Worm (Caenorhabditis elegans): ENCODE measurements around the gene ZK353.4.

Gene ZK353.4

DNA sequence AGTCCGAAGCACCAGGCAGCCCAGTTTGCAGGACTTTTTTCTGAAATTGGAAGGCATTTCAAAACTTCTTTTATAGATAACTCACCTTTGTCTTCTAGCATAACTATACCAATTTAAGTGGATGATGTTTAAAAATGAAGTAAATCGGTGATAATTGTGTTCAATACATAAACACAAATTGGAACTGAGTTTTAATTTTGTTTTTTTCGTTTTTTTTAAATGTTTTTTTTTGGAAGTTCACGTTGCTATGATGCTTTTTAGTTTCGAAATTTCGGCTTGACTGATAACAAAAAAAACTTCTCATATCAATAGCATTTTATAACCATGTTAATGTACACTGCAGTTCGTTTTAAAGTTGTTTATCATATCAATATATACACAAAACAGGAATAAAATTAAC lies at the start of gene ZK353.4:
Gene ZK353.4 (minus strand): TSS at position 101 of the 400 bp plus-strand sequence.
- TF ChIP-seq lin-39 (tag; optimal IDR thresholded peaks at IDR 0.05) (no peak), jun-1 (tag; optimal IDR thresholded peaks at IDR 0.05) (no peak), xbp-1 (tag; optimal IDR thresholded peaks at IDR 0.05) (no peak), nhr-12 (tag; optimal IDR thresholded peaks at IDR 0.05) (no peak), mab-9 (GFP tag; IDR thresholded peaks at IDR 0.05) (no peak), ceh-88 (GFP tag; IDR thresholded peaks at IDR 0.05) (no peak), nhr-237 (tag; optimal IDR thresholded peaks at IDR 0.05) (no peak), ceh-90 (tag; optimal IDR thresholded peaks at IDR 0.05) (no peak), ets-5 (GFP tag; IDR thresholded peaks at IDR 0.05) (no peak), fos-1 (tag; optimal IDR thresholded peaks at IDR 0.05) (no peak), vab-15 (tag; optimal IDR thresholded peaks at IDR 0.05) (no peak), nhr-84 (tag; optimal IDR thresholded peaks at IDR 0.05) (no peak), sptf-1 (tag; optimal IDR thresholded peaks at IDR 0.05) (no peak), nhr-77 (tag; optimal IDR thresholded peaks at IDR 0.05) (no peak)

DNA sequence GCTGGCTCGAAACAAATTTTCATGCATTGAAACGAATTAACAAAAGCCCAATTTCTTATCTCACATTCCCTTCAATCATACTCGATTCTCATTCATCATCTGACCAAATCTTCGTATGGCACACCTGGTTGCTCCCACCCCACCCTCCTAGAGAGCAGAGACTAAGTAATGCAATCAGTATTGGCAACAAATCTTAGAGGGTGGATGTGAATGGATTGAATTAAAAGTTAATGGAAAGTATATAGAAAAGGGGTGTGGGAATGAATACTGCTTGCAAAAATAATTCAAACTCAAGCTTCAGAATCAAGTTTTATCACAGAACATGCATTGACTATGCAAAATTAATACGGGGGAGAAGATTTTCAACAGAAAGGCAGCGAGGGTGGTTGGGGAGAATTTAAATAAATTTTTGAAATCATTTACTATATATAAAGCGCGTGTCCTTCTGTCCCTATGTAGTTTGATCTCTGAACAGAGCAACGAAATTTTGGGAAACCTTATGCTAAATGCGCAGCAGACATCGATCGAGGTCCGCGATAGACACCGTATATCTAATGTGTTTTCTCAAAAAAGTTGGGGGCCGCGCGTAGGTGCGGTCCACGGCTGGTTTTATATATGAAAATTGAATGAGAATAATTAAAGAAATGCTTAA lies 48.5 kb upstream of the ZK353.4 start:
- TF ChIP-seq skn-1 (tag; optimal IDR thresholded peaks at IDR 0.05) (no peak), efl-1 (optimal IDR thresholded peaks at IDR 0.05) (no peak), efl-1 (GFP tag; optimal IDR thresholded peaks at IDR 0.05 in 1 of 2) (no peak), ets-5 (GFP tag; IDR thresholded peaks at IDR 0.05) (no peak), fkh-8 (tag; optimal IDR thresholded peaks at IDR 0.05) (peak; percentile 9)

DNA sequence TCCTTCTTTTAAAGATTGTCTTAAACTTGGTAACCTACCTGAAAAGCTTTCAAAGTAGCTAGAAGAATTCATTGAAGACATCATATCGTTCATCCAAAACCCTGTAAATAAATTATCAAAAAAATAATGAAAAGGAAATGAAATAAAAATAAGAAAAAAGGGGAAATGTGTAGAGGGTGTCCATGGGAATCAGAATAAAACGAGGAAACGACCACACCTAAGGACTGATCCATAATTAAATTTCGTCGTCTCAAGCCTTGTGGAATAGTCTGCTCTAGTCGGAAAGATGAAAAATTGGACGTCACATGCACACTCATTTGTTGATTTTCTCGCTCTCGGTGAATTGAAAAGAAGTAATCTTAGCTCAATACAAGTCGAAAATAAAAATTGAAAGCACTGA lies 45.6 kb upstream of the ZK353.4 start, which contains the start of gene ZK1236.9:
Gene ZK1236.9 (minus strand): TSS at position 101 of the 400 bp plus-strand sequence.
- TF ChIP-seq xbp-1 (tag; optimal IDR thresholded peaks at IDR 0.05) (no peak), aly-2 (tag; optimal IDR thresholded peaks at IDR 0.05) (no peak), tlp-1 (tag; optimal IDR thresholded peaks at IDR 0.05) (no peak), efl-1 (optimal IDR thresholded peaks at IDR 0.05) (no peak), efl-1 (GFP tag; optimal IDR thresholded peaks at IDR 0.05 in 1 of 2) (no peak), elt-2 (tag; optimal IDR thresholded peaks at IDR 0.05) (no peak), sup-37 (GFP tag; optimal IDR thresholded peaks at IDR 0.05) (no peak), lin-35 (GFP tag; optimal IDR thresholded peaks at IDR 0.05) (no peak), grh-1 (GFP tag; IDR thresholded peaks at IDR 0.05) (no peak), lin-13 (GFP tag; optimal IDR thresholded peaks at IDR 0.05) (no peak), pag-3 (tag; optimal IDR thresholded peaks at IDR 0.05; ENCODE audit: borderline replicate concordance, insufficient read depth) (no peak), lsy-2 (tag; optimal IDR thresholded peaks at IDR 0.05) (no peak), ztf-11 (tag; optimal IDR thresholded peaks at IDR 0.05) (no peak), tbx-2 (tag; optimal IDR thresholded peaks at IDR 0.05) (no peak), ceh-82 (tag; optimal IDR thresholded peaks at IDR 0.05) (no peak), fkh-8 (tag; optimal IDR thresholded peaks at IDR 0.05) (no peak), aha-1 (tag; optimal IDR thresholded peaks at IDR 0.05) (no peak), unc-130 (tag; optimal IDR thresholded peaks at IDR 0.05) (no peak), nhr-19 (GFP tag; conservative IDR thresholded peaks at IDR 0.05) (no peak), blmp-1 (tag; optimal IDR thresholded peaks at IDR 0.05) (no peak), fos-1 (tag; optimal IDR thresholded peaks at IDR 0.05) (no peak)

DNA sequence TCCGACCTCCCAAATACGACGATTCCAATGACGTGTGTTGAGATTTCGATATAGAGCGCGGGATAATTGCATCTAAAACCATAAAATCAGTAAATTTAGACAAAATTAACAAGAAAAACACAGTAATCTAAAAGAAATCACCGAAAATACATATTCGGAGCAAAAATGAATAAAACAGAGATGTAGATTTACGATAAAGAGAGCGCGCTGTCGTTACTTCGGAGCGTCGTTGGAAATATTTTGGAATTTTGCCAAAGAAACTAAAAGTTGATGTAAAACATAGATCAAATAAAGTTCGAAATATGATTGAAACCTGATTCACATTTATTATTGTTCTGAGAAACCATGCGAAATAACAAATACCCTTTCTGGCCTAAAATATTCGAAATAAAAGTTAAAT lies 42.7 kb upstream of the ZK353.4 start, which contains the start of gene ZK1236.5:
Gene ZK1236.5 (minus strand): TSS at position 72 of the 400 bp plus-strand sequence.
- TF ChIP-seq mef-2 (tag; optimal IDR thresholded peaks at IDR 0.05), result no peak
- no peak for TF ChIP-seq efl-3 (GFP tag; optimal IDR thresholded peaks at IDR 0.05)
- TF ChIP-seq irx-1 (tag; optimal IDR thresholded peaks at IDR 0.05), result no peak
- TF ChIP-seq mdl-1 (tag; optimal IDR thresholded peaks at IDR 0.05), result no peak
- TF ChIP-seq unc-30 (tag; optimal IDR thresholded peaks at IDR 0.05), result no peak
- TF ChIP-seq grh-1 (GFP tag; IDR thresholded peaks at IDR 0.05), result no peak
- no peak for TF ChIP-seq nhr-28 (tag; optimal IDR thresholded peaks at IDR 0.05)
- TF ChIP-seq unc-62 (GFP tag; optimal IDR thresholded peaks at IDR 0.05), result no peak
- peak; percentile 49 for TF ChIP-seq mep-1 (tag; optimal IDR thresholded peaks at IDR 0.05)
- TF ChIP-seq hlh-4 (tag; optimal IDR thresholded peaks at IDR 0.05), result no peak
- no peak for TF ChIP-seq Y116A8C.19 (tag; optimal IDR thresholded peaks at IDR 0.05; ENCODE audit: borderline replicate concordance)
- no peak for TF ChIP-seq nhr-84 (tag; optimal IDR thresholded peaks at IDR 0.05)
- TF ChIP-seq nhr-85 (tag), result peak; percentile 39
- peak; percentile 43 to 67 for TF ChIP-seq lin-35 (GFP tag; optimal IDR thresholded peaks at IDR 0.05)
- TF ChIP-seq isw-1 (GFP tag; IDR thresholded peaks at IDR 0.05), result 0 out of 2 replicates have a peak, but pooled peaks have one; percentile 13
- no peak for TF ChIP-seq unc-130 (tag; optimal IDR thresholded peaks at IDR 0.05)
- TF ChIP-seq nhr-19 (GFP tag; conservative IDR thresholded peaks at IDR 0.05), result 0 out of 2 replicates have a peak, but pooled peaks have one; percentile 9
- TF ChIP-seq nhr-90 (tag; optimal IDR thresholded peaks at IDR 0.05; ENCODE audit: poor library complexity), result no peak
- no peak for TF ChIP-seq unc-98 (GFP tag; IDR thresholded peaks at IDR 0.05)
- TF ChIP-seq aly-2 (tag; optimal IDR thresholded peaks at IDR 0.05), result peak; percentile 49
- peak; percentile 39 for TF ChIP-seq xbp-1 (tag; optimal IDR thresholded peaks at IDR 0.05)
